Fruit fly (Drosophila melanogaster) Kc167 (cell line): ENCODE results near the gene ea.

Experiments
- Myc ChIP-seq: fragments of >200 bp; optimal IDR thresholded peaks from 2 replicates; lab custom pipeline; 2017; ENCODE audit warnings: missing external identifiers
- Sin3A ChIP-seq: fragments of >200 bp; optimal IDR thresholded peaks from 2 replicates; lab custom pipeline; 2018; ENCODE audit warnings: missing external identifiers
- h ChIP-seq: fragments of >200 bp; optimal IDR thresholded peaks from 3 replicates; lab custom pipeline; 2018; ENCODE audit warnings: missing external identifiers
- insv ChIP-seq: fragments of >200 bp; optimal IDR thresholded peaks from 3 replicates; lab custom pipeline; 2018; ENCODE audit warnings: missing external identifiers
- psq ChIP-seq: fragments of >200 bp; optimal IDR thresholded peaks from 2 replicates; lab custom pipeline; 2017; ENCODE audit warnings: missing external identifiers
- ttk ChIP-seq: sonication (Bioruptor generic); optimal IDR thresholded peaks from 2 replicates; lab custom pipeline; 2017; ENCODE audit warnings: missing external identifiers

The ea gene

dm6 chr3R:15374397-15374796, 45.9 kb downstream of the ea start, which contains the start of gene Rbp:
Gene Rbp, plus strand, starts transcription at chr3R:15374635.
- TF ChIP-seq psq (lab: Kevin White, UChicago) (no peak), Myc (no peak), h (no peak), ttk (lab: Kevin White, UChicago) (no peak), Sin3A (lab: Kevin White, UChicago) (no peak), insv (lab: Kevin White, UChicago) (no peak)

DNA sequence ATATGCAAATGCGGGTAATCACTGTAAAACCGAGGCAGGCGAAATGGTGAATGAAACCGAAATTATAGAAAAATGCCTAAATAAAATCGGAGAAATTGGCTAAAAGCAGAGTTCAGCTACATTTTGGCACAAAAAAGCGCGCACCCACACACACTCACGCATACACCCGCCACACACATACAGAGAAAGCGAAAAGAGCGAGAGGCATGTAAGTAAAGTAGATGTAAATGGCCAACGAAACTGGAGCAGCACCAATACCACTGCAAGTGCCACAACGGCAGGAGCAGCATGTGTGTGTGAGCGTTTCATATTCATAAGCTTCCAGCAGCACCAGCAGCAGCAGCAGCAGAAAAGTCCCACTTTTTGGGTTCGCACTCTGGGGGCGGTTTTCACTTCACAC, 46.9 kb downstream of the ea start:
- TF ChIP-seq psq (lab: Kevin White, UChicago) = no peak
- TF ChIP-seq Myc = no peak
- TF ChIP-seq h = no peak
- TF ChIP-seq ttk (lab: Kevin White, UChicago) = no peak
- no peak for TF ChIP-seq Sin3A (lab: Kevin White, UChicago)
- no peak for TF ChIP-seq insv (lab: Kevin White, UChicago)

DNA sequence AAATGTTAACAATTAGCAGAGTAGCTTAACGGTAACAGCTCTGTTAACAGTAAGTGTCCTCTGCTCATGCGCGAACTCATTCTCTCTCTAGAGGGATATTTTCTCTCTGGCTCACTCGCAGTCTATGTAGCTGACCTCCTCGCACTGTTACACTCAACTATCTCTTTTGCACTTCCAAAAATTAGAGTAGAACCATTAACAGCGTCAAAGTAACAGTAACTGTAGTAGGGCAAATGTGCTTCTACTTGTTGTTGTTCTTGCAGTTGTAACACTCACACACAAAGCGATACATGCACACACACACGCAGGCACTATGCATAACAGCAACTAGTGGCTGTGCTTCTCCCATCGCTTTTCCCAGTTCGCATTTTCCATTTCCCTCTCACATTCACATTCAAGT, 50.5 kb downstream of the ea start:
- no peak for TF ChIP-seq ttk (lab: Kevin White, UChicago)
